Worm (Caenorhabditis elegans) whole organism, L1 larva: Measurements from ENCODE around the gene F40C5.1.

ENCODE experiments used
- ceh-88 ChIP-seq: fragments of 200-800 bp; sonication (Bioruptor generic); IDR thresholded peaks from 2 replicates; pipeline ENCODE4 v1.3.6; 2022; ENCODE audit warnings: missing genetic modification characterization, missing compliant biosample characterization
- dpl-1 ChIP-seq, 3 experiments: fragments of 150-350 bp in 2 of 3; sonication (generic microtip) in 1 of 3; optimal IDR thresholded peaks; 2 replicates each; lab custom pipeline; 2014 to 2017; ENCODE audit warnings: missing biosample characterization in 3 of 3, missing genetic modification characterization in 3 of 3, missing genetic modification reagents in 3 of 3
- lsy-2 ChIP-seq, 2 experiments: fragments of 150-350 bp; optimal IDR thresholded peaks; 2 replicates each; lab custom pipeline; 2014; ENCODE audit warnings: missing biosample characterization in 2 of 2, missing genetic modification characterization in 2 of 2
- mdl-1 ChIP-seq, 2 experiments: fragments of 150-350 bp; optimal IDR thresholded peaks; 2 replicates each; lab custom pipeline; 2014 to 2017; ENCODE audit warnings: missing biosample characterization in 2 of 2, missing genetic modification characterization in 2 of 2, inconsistent platforms in 1 of 2
- nhr-11 ChIP-seq: fragments of 150-350 bp; optimal IDR thresholded peaks from 2 replicates; lab custom pipeline; 2014; ENCODE audit warnings: missing biosample characterization, missing genetic modification characterization
- snpc-4 ChIP-seq: fragments of 150-350 bp; optimal IDR thresholded peaks from 2 replicates; lab custom pipeline; 2014; ENCODE audit warnings: missing biosample characterization, missing genetic modification characterization
- ztf-4 ChIP-seq: fragments of 150-350 bp; optimal IDR thresholded peaks from 2 replicates; lab custom pipeline; 2014; ENCODE audit warnings: missing biosample characterization, missing genetic modification characterization

- no peak for TF ChIP-seq dpl-1 (GFP tag; optimal IDR thresholded peaks at IDR 0.05; lab: Kevin White, UChicago)
- no peak for TF ChIP-seq mdl-1 (tag; optimal IDR thresholded peaks at IDR 0.05; lab: Kevin White, UChicago)
- no peak for TF ChIP-seq ceh-88
- no peak for TF ChIP-seq lsy-2 (tag; optimal IDR thresholded peaks at IDR 0.05; lab: Kevin White, UChicago)
- no peak for TF ChIP-seq ztf-4
- TF ChIP-seq snpc-4, result no peak
- no peak for TF ChIP-seq nhr-11 (tag; lab: Kevin White, UChicago)
Measured at ce11 chrV:3526882-3527281, 45.6 kb upstream of the F40C5.1 start, which contains the start of gene str-260.
